Worm (Caenorhabditis elegans) whole organism, L4/young adult: ENCODE measurements around the gene flp-16.

ENCODE experiments used
- W03F9.2 ChIP-seq: fragments of 150-350 bp; optimal IDR thresholded peaks from 2 replicates; lab custom pipeline; 2014; ENCODE audit warnings: missing biosample characterization, missing genetic modification characterization
- dao-5 ChIP-seq: sonication (generic microtip); optimal IDR thresholded peaks from 2 replicates; lab custom pipeline; 2016; ENCODE audit warnings: missing genotype, missing genetic modification characterization, moderate library complexity, missing compliant biosample characterization
- him-1 ChIP-seq: sonication (generic microtip); optimal IDR thresholded peaks from 2 replicates; lab custom pipeline; 2016; ENCODE audit warnings: missing genotype, missing genetic modification reagents, missing genetic modification characterization, missing compliant biosample characterization

flp-16 gene

ce11 chrII:13230489-13231196 is 4.5 kb upstream of the flp-16 start:
- TF ChIP-seq him-1 (tag; lab: Kevin White, UChicago) (no peak), W03F9.2 (tag; lab: Kevin White, UChicago) (no peak), dao-5 (tag; lab: Kevin White, UChicago) (no peak)

ce11 chrII:13233712-13234111 is 1.4 kb upstream of the flp-16 start:
- TF ChIP-seq W03F9.2 (tag; lab: Kevin White, UChicago) (no peak), him-1 (tag; lab: Kevin White, UChicago) (no peak), dao-5 (tag; lab: Kevin White, UChicago) (no peak)

ce11 chrII:13237829-13238404 is 2.8 kb downstream of the flp-16 start, which contains the start of gene romo-1:
romo-1 (minus strand) TSS chrII:13237907.
- TF ChIP-seq dao-5 (tag; lab: Kevin White, UChicago) (no peak), him-1 (tag; lab: Kevin White, UChicago) (peak; percentile 3), W03F9.2 (tag; lab: Kevin White, UChicago) (peak; percentile 84)

- TF ChIP-seq him-1 (tag; lab: Kevin White, UChicago) = no peak
- no peak for TF ChIP-seq dao-5 (tag; lab: Kevin White, UChicago)
- no peak for TF ChIP-seq W03F9.2 (tag; lab: Kevin White, UChicago)
These were observed 4.5 kb downstream of the flp-16 start for ce11 chrII:13239593-13239992.

ce11 chrII:13243021-13243420 is 7.9 kb downstream of the flp-16 start, which contains the start of gene F15D4.4:
F15D4.4 (minus strand) TSS chrII:13243121.
- TF ChIP-seq W03F9.2 (tag; lab: Kevin White, UChicago) = no peak
- no peak for TF ChIP-seq dao-5 (tag; lab: Kevin White, UChicago)

ce11 chrII:13245076-13245475 is 10.0 kb downstream of the flp-16 start, which contains the start of gene F15D4.5:
F15D4.5 (plus strand) TSS chrII:13245376.
- TF ChIP-seq W03F9.2 (tag; lab: Kevin White, UChicago) (no peak), him-1 (tag; lab: Kevin White, UChicago) (no peak), dao-5 (tag; lab: Kevin White, UChicago) (no peak)

- TF ChIP-seq W03F9.2 (tag; lab: Kevin White, UChicago) (no peak), dao-5 (tag; lab: Kevin White, UChicago) (no peak), him-1 (tag; lab: Kevin White, UChicago) (no peak)
These were observed 13.8 kb downstream of the flp-16 start, which contains the start of gene F15D4.6 for ce11 chrII:13248886-13249285. F15D4.6 (plus strand) TSS chrII:13249186.

- TF ChIP-seq W03F9.2 (tag; lab: Kevin White, UChicago) (no peak), him-1 (tag; lab: Kevin White, UChicago) (no peak), dao-5 (tag; lab: Kevin White, UChicago) (no peak)
These were observed 20.2 kb downstream of the flp-16 start for ce11 chrII:13255291-13255690.

- no peak for TF ChIP-seq him-1 (tag; lab: Kevin White, UChicago)
- TF ChIP-seq W03F9.2 (tag; lab: Kevin White, UChicago) = no peak
- no peak for TF ChIP-seq dao-5 (tag; lab: Kevin White, UChicago)
These were observed 25.4 kb downstream of the flp-16 start for ce11 chrII:13260540-13260939.

- TF ChIP-seq him-1 (tag; lab: Kevin White, UChicago) (no peak), W03F9.2 (tag; lab: Kevin White, UChicago) (no peak), dao-5 (tag; lab: Kevin White, UChicago) (no peak)
These were observed 32.2 kb downstream of the flp-16 start for ce11 chrII:13267305-13267704.

ce11 chrII:13270776-13271175 is 35.7 kb downstream of the flp-16 start, which contains the start of gene Y48C3A.5:
Y48C3A.5 (plus strand) TSS chrII:13271076.
- TF ChIP-seq dao-5 (tag; lab: Kevin White, UChicago) (no peak), him-1 (tag; lab: Kevin White, UChicago) (no peak), W03F9.2 (tag; lab: Kevin White, UChicago) (no peak)

ce11 chrII:13278214-13278613 is 43.1 kb downstream of the flp-16 start:
- no peak for TF ChIP-seq dao-5 (tag; lab: Kevin White, UChicago)
- no peak for TF ChIP-seq him-1 (tag; lab: Kevin White, UChicago)
- no peak for TF ChIP-seq W03F9.2 (tag; lab: Kevin White, UChicago)

- TF ChIP-seq dao-5 (tag; lab: Kevin White, UChicago) (no peak), him-1 (tag; lab: Kevin White, UChicago) (no peak), W03F9.2 (tag; lab: Kevin White, UChicago) (no peak)
These were observed 43.6 kb downstream of the flp-16 start for ce11 chrII:13278716-13279115.
